Worm (Caenorhabditis elegans) whole organism, midembryonic: ENCODE measurements around the gene pmp-1.

ENCODE experiments used
- T22C8.4 ChIP-seq: fragments of 200-800 bp; sonication (Bioruptor generic); IDR thresholded peaks from 2 replicates; pipeline ENCODE4 v1.3.6; 2022; ENCODE audit warnings: missing genetic modification characterization, missing compliant biosample characterization
- cog-1 ChIP-seq: sonication (generic microtip); optimal IDR thresholded peaks from 2 replicates; lab custom pipeline; 2016; ENCODE audit warnings: missing genetic modification characterization, missing compliant biosample characterization
- flt-1 ChIP-seq: fragments of 200-800 bp; sonication (Bioruptor generic); IDR thresholded peaks from 2 replicates; pipeline ENCODE4 v1.3.6; 2022; ENCODE audit warnings: missing genetic modification characterization, missing compliant biosample characterization
- klf-2 ChIP-seq: fragments of 200-800 bp; sonication (Bioruptor generic); conservative IDR thresholded peaks from 2 replicates; pipeline ENCODE4 v1.3.6; 2022; ENCODE audit warnings: missing genetic modification reagents, missing genetic modification characterization, missing compliant biosample characterization
- med-1 ChIP-seq: sonication (generic microtip); optimal IDR thresholded peaks from 2 replicates; lab custom pipeline; 2017; ENCODE audit warnings: missing genetic modification characterization, mild to moderate bottlenecking, missing compliant biosample characterization, antibody characterized with exemption, missing genetic modification reagents; ENCODE audit not compliant: insufficient read depth
- ref-1 ChIP-seq: fragments of 200-800 bp; sonication (Bioruptor generic); conservative IDR thresholded peaks from 2 replicates; pipeline ENCODE4 v1.3.6; 2022; ENCODE audit warnings: missing genetic modification reagents, missing genetic modification characterization, missing compliant biosample characterization
- tab-1 ChIP-seq: fragments of 200-800 bp; sonication (Bioruptor generic); IDR thresholded peaks from 2 replicates; pipeline ENCODE4 v1.3.6; 2022; ENCODE audit warnings: missing genetic modification characterization, missing compliant biosample characterization
- ztf-23 ChIP-seq: fragments of 200-800 bp; sonication (Bioruptor generic); IDR thresholded peaks from 2 replicates; pipeline ENCODE4 v1.3.6; 2022; ENCODE audit warnings: missing genetic modification reagents, missing genetic modification characterization, missing compliant biosample characterization
- ztf-29 ChIP-seq: fragments of 200-800 bp; sonication (Bioruptor generic); IDR thresholded peaks from 2 replicates; pipeline ENCODE4 v1.3.6; 2022; ENCODE audit warnings: missing genetic modification reagents, missing genetic modification characterization, missing compliant biosample characterization

The pmp-1 gene

DNA sequence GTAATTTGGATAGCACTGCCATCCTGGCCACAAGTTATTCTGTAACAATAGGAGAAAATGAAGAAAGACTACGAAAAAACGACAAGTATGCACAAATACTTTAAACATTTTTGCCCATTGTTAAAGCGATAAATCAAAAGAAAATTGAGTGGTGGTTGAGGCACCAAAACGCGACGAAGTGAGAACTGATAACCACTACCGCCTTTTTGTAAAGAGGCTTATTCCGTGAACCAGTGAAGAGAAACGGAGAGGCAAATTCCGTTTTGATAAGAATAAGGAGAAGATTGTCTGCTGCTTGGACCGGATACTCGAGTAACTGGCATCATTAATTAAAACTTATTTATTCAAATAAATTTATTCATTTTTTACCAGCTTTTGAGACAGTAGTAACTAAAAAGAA lies at the start of gene pmp-1:
TSS of gene pmp-1 (minus strand) at position 39 of the 400 bp plus-strand sequence.
- TF ChIP-seq med-1 (GFP tag; lab: Kevin White, UChicago) (no peak), ref-1 (GFP tag; lab: Robert Waterston, UW) (no peak), cog-1 (tag; lab: Kevin White, UChicago) (no peak), T22C8.4 (no peak), klf-2 (no peak), ztf-29 (no peak), flt-1 (GFP tag; lab: Robert Waterston, UW) (no peak), ztf-23 (GFP tag; lab: Robert Waterston, UW) (no peak), tab-1 (GFP tag; lab: Robert Waterston, UW) (no peak)

ce11 chrII:6932978-6933377 lies 49.4 kb upstream of the pmp-1 start:
- TF ChIP-seq ref-1 (GFP tag; lab: Robert Waterston, UW) (no peak), T22C8.4 (no peak), klf-2 (no peak), med-1 (GFP tag; lab: Kevin White, UChicago) (no peak), ztf-29 (no peak), ztf-23 (GFP tag; lab: Robert Waterston, UW) (no peak), flt-1 (GFP tag; lab: Robert Waterston, UW) (no peak), tab-1 (GFP tag; lab: Robert Waterston, UW) (no peak), cog-1 (tag; lab: Kevin White, UChicago) (no peak)

DNA sequence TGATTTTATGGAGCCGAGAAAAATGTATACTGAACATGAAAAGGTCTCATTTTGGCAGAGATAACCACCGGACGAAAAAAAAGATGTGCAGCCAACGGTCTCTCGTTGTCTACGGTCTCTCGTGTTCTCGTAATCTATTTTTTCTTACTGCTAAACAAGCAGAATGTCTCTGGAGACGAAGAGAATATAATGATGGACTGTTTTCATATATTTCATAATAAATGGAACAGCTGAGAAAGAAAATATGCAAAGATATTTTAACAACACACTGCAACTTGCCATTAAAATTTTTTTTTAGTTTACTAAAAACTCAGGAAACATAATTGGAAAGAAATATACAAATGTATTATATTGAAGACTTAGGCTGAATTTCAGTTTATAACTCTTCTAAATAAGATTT lies 46.5 kb upstream of the pmp-1 start:
- no peak for TF ChIP-seq tab-1 (GFP tag; lab: Robert Waterston, UW)
- no peak for TF ChIP-seq ref-1 (GFP tag; lab: Robert Waterston, UW)
- no peak for TF ChIP-seq ztf-29
- no peak for TF ChIP-seq cog-1 (tag; lab: Kevin White, UChicago)
- no peak for TF ChIP-seq klf-2
- TF ChIP-seq med-1 (GFP tag; lab: Kevin White, UChicago): no peak
- TF ChIP-seq flt-1 (GFP tag; lab: Robert Waterston, UW): no peak
- no peak for TF ChIP-seq T22C8.4
- no peak for TF ChIP-seq ztf-23 (GFP tag; lab: Robert Waterston, UW)

DNA sequence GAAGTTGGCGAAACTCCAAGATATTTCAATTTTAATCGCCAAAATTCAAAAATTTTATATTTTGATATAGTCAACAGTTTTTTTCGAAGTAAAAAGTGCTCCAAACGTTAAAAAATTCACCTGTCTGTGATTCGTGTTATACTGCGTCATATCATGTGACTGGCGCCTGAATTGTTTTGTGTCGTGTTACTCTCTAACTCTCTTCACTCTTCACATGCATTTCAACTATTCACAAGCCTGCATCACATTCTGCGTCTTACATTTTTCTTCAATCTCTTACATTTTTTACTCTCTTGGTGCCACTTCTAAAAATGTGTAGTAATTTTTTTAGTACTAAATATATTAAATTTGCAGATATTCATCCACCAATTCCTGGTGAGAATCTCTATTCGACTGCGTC lies 44.9 kb upstream of the pmp-1 start, which contains the start of gene flcn-1:
TSS of gene flcn-1 (plus strand) at position 348 of the 400 bp plus-strand sequence.
- TF ChIP-seq T22C8.4: no peak
- TF ChIP-seq med-1 (GFP tag; lab: Kevin White, UChicago): no peak
- TF ChIP-seq klf-2: no peak
- no peak for TF ChIP-seq tab-1 (GFP tag; lab: Robert Waterston, UW)
- TF ChIP-seq cog-1 (tag; lab: Kevin White, UChicago): no peak
- no peak for TF ChIP-seq ref-1 (GFP tag; lab: Robert Waterston, UW)
- TF ChIP-seq flt-1 (GFP tag; lab: Robert Waterston, UW): no peak
- TF ChIP-seq ztf-23 (GFP tag; lab: Robert Waterston, UW): no peak
- TF ChIP-seq ztf-29: no peak

ce11 chrII:6927603-6928002 lies 44.0 kb upstream of the pmp-1 start, which contains the start of gene F22D3.4:
F22D3.4 (minus strand) TSS chrII:6927603.
- no peak for TF ChIP-seq ref-1 (GFP tag; lab: Robert Waterston, UW)
- TF ChIP-seq ztf-29: no peak
- no peak for TF ChIP-seq med-1 (GFP tag; lab: Kevin White, UChicago)
- TF ChIP-seq tab-1 (GFP tag; lab: Robert Waterston, UW): no peak
- no peak for TF ChIP-seq ztf-23 (GFP tag; lab: Robert Waterston, UW)
- TF ChIP-seq klf-2: no peak
- TF ChIP-seq cog-1 (tag; lab: Kevin White, UChicago): no peak
- no peak for TF ChIP-seq flt-1 (GFP tag; lab: Robert Waterston, UW)
- no peak for TF ChIP-seq T22C8.4

DNA sequence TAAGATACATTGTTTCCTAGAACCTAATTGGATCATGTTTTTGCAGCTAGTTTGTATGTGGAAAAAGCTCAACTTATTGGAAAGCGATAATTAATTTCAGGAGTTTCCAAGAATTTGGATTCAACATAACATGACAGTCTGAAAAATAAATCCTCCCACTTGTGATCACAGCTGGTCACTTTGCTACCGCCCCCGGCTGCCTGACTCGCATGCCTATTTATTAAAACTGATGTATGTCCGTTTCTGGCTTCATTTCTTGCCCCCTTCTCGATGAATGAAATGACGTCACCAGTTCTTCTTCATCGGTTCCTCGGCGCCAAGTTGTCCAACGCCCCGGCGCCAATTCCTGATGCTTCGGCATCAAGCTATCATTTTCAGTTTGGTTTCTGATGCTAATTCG lies 43.5 kb upstream of the pmp-1 start:
- no peak for TF ChIP-seq ztf-29
- TF ChIP-seq med-1 (GFP tag; lab: Kevin White, UChicago): no peak

DNA sequence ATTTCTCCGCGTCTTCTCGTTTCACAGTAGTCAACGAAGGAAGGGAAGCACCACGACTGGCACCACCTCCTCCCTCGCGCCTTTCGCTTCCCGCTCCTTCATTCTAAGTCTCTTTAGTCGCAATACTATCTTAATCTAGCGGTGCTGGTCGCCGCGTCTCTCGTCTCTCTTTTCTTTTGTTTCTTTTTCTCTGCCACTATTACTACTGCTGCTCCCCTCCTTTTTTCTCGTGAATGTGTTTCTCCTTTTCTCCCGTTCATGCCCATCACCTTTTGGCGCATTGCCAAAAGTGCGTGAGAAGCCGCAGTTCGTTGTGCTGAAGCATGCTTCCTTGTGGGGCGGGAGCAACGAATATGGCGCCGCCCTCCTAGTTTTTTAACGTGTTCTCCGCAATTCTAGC lies 42.9 kb upstream of the pmp-1 start:
- TF ChIP-seq ztf-29 (no peak), ztf-23 (GFP tag; lab: Robert Waterston, UW) (no peak), ref-1 (GFP tag; lab: Robert Waterston, UW) (no peak), tab-1 (GFP tag; lab: Robert Waterston, UW) (no peak), klf-2 (no peak), flt-1 (GFP tag; lab: Robert Waterston, UW) (no peak), med-1 (GFP tag; lab: Kevin White, UChicago) (no peak), T22C8.4 (no peak)

DNA sequence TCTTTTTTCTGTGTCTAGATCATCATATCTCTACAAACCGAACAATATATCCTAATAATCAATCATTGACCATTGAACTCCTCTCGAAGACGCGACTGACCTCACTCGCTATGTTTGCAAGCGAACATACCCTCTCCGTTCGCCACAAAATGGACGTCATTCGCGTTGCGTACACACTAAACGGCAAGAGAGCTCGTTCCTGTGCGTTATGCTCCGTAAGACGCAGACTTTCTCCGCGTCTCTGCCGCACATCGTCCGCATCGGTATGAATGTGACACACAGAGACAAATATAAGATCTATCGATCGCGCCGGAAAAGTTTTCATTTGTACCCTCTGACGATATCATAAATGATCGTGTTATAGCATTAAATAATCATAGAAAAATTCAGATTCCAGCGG lies 42.5 kb upstream of the pmp-1 start:
- TF ChIP-seq flt-1 (GFP tag; lab: Robert Waterston, UW) (0 out of 2 replicates have a peak, but pooled peaks have one; percentile 51), tab-1 (GFP tag; lab: Robert Waterston, UW) (no peak), ref-1 (GFP tag; lab: Robert Waterston, UW) (no peak), T22C8.4 (no peak), klf-2 (no peak), cog-1 (tag; lab: Kevin White, UChicago) (peak; percentile 29), ztf-23 (GFP tag; lab: Robert Waterston, UW) (no peak)

DNA sequence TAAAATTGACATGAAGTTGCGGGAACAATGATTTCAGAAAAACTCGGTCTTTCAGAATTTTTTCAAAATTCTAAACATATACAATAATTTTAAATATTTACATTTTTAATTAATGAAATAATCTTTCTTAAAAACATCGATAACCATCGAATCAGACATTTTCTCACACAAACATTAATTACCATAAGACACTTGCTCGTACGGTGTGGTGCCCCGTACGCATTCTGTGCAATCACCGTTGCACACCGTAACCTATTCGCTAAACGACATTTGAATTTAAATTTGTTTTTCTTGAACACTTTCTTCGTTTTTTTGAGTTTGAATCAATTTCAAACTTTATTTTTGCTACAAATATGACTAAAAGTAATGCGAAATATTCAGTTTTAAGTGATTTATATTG lies 40.2 kb upstream of the pmp-1 start:
- TF ChIP-seq ztf-29: no peak
- TF ChIP-seq ztf-23 (GFP tag; lab: Robert Waterston, UW): no peak
- TF ChIP-seq flt-1 (GFP tag; lab: Robert Waterston, UW): no peak
- TF ChIP-seq cog-1 (tag; lab: Kevin White, UChicago): no peak
- no peak for TF ChIP-seq T22C8.4
- no peak for TF ChIP-seq klf-2
- TF ChIP-seq med-1 (GFP tag; lab: Kevin White, UChicago): no peak
- no peak for TF ChIP-seq ref-1 (GFP tag; lab: Robert Waterston, UW)
- TF ChIP-seq tab-1 (GFP tag; lab: Robert Waterston, UW): no peak

ce11 chrII:6919363-6919851 lies 35.9 kb upstream of the pmp-1 start, which contains the start of gene B0252.1:
B0252.1 (plus strand) TSS chrII:6919680.
- TF ChIP-seq ref-1 (GFP tag; lab: Robert Waterston, UW) (no peak), T22C8.4 (no peak), ztf-29 (no peak), cog-1 (tag; lab: Kevin White, UChicago) (no peak), flt-1 (GFP tag; lab: Robert Waterston, UW) (no peak), ztf-23 (GFP tag; lab: Robert Waterston, UW) (no peak), med-1 (GFP tag; lab: Kevin White, UChicago) (no peak), klf-2 (no peak), tab-1 (GFP tag; lab: Robert Waterston, UW) (no peak)
